Fruit fly (Drosophila melanogaster): ENCODE measurements around the gene IKKepsilon.

DNA sequence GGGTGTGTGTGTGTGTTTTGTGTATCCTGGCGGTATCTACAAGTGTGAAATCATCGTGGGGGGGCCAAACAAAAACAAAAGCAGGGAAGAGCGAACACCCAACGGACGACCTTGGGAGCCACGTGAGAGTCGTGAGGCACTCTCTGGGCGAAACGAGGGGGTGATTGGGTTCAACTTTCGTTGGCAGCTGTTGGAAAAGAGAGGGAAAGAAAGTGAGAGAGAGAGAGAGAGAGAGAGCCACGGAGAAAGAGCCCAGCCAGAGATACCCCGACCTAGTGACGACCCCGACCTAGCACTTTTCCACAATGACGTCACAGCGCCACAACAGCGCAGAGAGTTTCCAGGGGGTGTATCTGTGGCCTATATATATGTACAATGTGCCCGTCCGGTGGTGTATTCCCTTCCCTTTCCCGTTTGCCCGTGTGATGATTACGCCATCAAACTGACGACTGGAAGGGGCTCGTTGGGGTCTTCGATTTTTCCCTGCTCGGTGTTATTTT is 30.1 kb downstream of the IKKepsilon start:
- TF ChIP-seq CG7368 (GFP tag; optimal IDR thresholded peaks at IDR 0.05) (no peak), CG3032 (tag; optimal IDR thresholded peaks at IDR 0.05) (no peak), CG11762 (GFP tag; optimal IDR thresholded peaks at IDR 0.05; ENCODE audit: insufficient read depth) (no peak), esn (GFP tag; optimal IDR thresholded peaks at IDR 0.05) (no peak), dac (GFP tag; optimal IDR thresholded peaks at IDR 0.05) (no peak), CG9139 (GFP tag; optimal IDR thresholded peaks at IDR 0.05) (no peak), CG8119 (GFP tag; IDR thresholded peaks at IDR 0.05) (no peak), dsx (GFP tag; optimal IDR thresholded peaks at IDR 0.05; ENCODE audit: poor library complexity, severe bottlenecking) (no peak), OdsH (GFP tag; optimal IDR thresholded peaks at IDR 0.05) (no peak), ss (GFP tag; optimal IDR thresholded peaks at IDR 0.05) (no peak), Hr4 (GFP tag; optimal IDR thresholded peaks at IDR 0.05) (no peak), CG6854 (GFP tag; optimal IDR thresholded peaks at IDR 0.05) (no peak), salr (GFP tag; optimal IDR thresholded peaks at IDR 0.05) (no peak)

All from whole organism, prepupa.